Fruit fly (Drosophila melanogaster) whole organism, embryonic: ENCODE measurements around the gene CecA1.

ENCODE experiments used
- Atf6 ChIP-seq: fragments of 200-800 bp; sonication (Bioruptor generic); IDR thresholded peaks from 2 replicates; pipeline ENCODE4 v1.3.6; 2022; ENCODE audit warnings: missing biosample characterization, missing genetic modification characterization
- CG10147 ChIP-seq: fragments of 200-800 bp; sonication (Bioruptor generic); optimal IDR thresholded peaks from 2 replicates; lab custom pipeline; 2019; ENCODE audit warnings: missing biosample characterization, mild to moderate bottlenecking, missing genetic modification characterization, moderate library complexity
- CG1024 ChIP-seq: fragments of 200-800 bp; sonication (Bioruptor generic); IDR thresholded peaks from 2 replicates; pipeline ENCODE4 v1.3.6; 2022; ENCODE audit warnings: missing biosample characterization, missing genetic modification characterization
- CG10321 ChIP-seq: fragments of 200-800 bp; sonication (Bioruptor generic); IDR thresholded peaks from 2 replicates; pipeline ENCODE4 v1.3.6; 2022; ENCODE audit warnings: missing biosample characterization, missing genetic modification characterization
- CG12299 ChIP-seq: fragments of 200-800 bp; sonication (Bioruptor generic); optimal IDR thresholded peaks from 2 replicates; lab custom pipeline; 2018; ENCODE audit warnings: missing biosample characterization, mild to moderate bottlenecking, missing genetic modification characterization
- CG12391 ChIP-seq: fragments of 200-800 bp; sonication (Bioruptor generic); optimal IDR thresholded peaks from 3 replicates; lab custom pipeline; 2018; ENCODE audit warnings: missing biosample characterization, mild to moderate bottlenecking, missing genetic modification characterization, moderate library complexity
- CG13624 ChIP-seq: fragments of 200-800 bp; sonication (Bioruptor generic); optimal IDR thresholded peaks from 2 replicates; lab custom pipeline; 2016; ENCODE audit warnings: missing biosample characterization, missing genetic modification characterization
- CG13775 ChIP-seq: fragments of 200-800 bp; sonication (Bioruptor generic); optimal IDR thresholded peaks from 3 replicates; lab custom pipeline; 2017; ENCODE audit warnings: missing biosample characterization, mild to moderate bottlenecking, missing genetic modification characterization
- CG15073 ChIP-seq: fragments of 200-800 bp; sonication (Bioruptor generic); optimal IDR thresholded peaks from 2 replicates; lab custom pipeline; 2016; ENCODE audit warnings: missing biosample characterization, missing genetic modification characterization
- CG15269 ChIP-seq: fragments of 200-800 bp; sonication (Bioruptor generic); optimal IDR thresholded peaks from 2 replicates; lab custom pipeline; 2018; ENCODE audit warnings: missing biosample characterization, mild to moderate bottlenecking, missing genetic modification characterization, moderate library complexity
- CG16863 ChIP-seq: fragments of 200-800 bp; sonication (Bioruptor generic); optimal IDR thresholded peaks from 3 replicates; lab custom pipeline; 2016; ENCODE audit warnings: missing biosample characterization, missing genetic modification characterization
- CG17186 ChIP-seq: fragments of 200-800 bp; sonication (Bioruptor generic); optimal IDR thresholded peaks from 3 replicates; lab custom pipeline; 2017; ENCODE audit warnings: missing biosample characterization, missing genetic modification reagents, missing genetic modification characterization
- CG1792 ChIP-seq: fragments of 200-800 bp; sonication (Bioruptor generic); optimal IDR thresholded peaks from 2 replicates; lab custom pipeline; 2016; ENCODE audit warnings: missing biosample characterization, missing genetic modification characterization
- CG30020 ChIP-seq: fragments of 200-800 bp; optimal IDR thresholded peaks from 2 replicates; lab custom pipeline; 2019; ENCODE audit warnings: missing biosample characterization, mild to moderate bottlenecking, missing genetic modification characterization, moderate library complexity
- CG31441 ChIP-seq: fragments of 200-800 bp; sonication (Bioruptor generic); IDR thresholded peaks from 2 replicates; pipeline ENCODE4 v1.3.6; 2022; ENCODE audit warnings: missing biosample characterization, missing genetic modification characterization
- CG34224 ChIP-seq: fragments of 200-800 bp; sonication (Bioruptor generic); IDR thresholded peaks from 3 replicates; pipeline ENCODE4 v1.3.6; 2022; ENCODE audit warnings: missing biosample characterization, missing genetic modification characterization; ENCODE audit not compliant: partially characterized antibody
- CG43689 ChIP-seq: fragments of 200-800 bp; sonication (Bioruptor generic); IDR thresholded peaks from 2 replicates; pipeline ENCODE4 v1.3.6; 2022; ENCODE audit warnings: missing biosample characterization, missing genetic modification characterization
- CG5245 ChIP-seq: fragments of 200-800 bp; sonication (Bioruptor generic); optimal IDR thresholded peaks from 3 replicates; lab custom pipeline; 2016; ENCODE audit warnings: missing biosample characterization, missing genetic modification characterization
- CG6813 ChIP-seq: fragments of 200-800 bp; sonication (Bioruptor generic); optimal IDR thresholded peaks from 2 replicates; lab custom pipeline; 2017; ENCODE audit warnings: missing biosample characterization, missing genetic modification characterization, mild to moderate bottlenecking, moderate library complexity, missing genetic modification reagents
- CG8478 ChIP-seq: fragments of >200 bp; optimal IDR thresholded peaks from 2 replicates; lab custom pipeline; 2018
- CG8944 ChIP-seq: fragments of 200-800 bp; sonication (Bioruptor generic); optimal IDR thresholded peaks from 3 replicates; lab custom pipeline; 2016; ENCODE audit warnings: missing biosample characterization, missing genetic modification characterization
- CG9609 ChIP-seq: fragments of 200-800 bp; sonication (Bioruptor generic); optimal IDR thresholded peaks from 3 replicates; lab custom pipeline; 2016; ENCODE audit warnings: missing biosample characterization, missing genetic modification characterization
- CG9817 ChIP-seq: fragments of 200-800 bp; sonication (Bioruptor generic); optimal IDR thresholded peaks from 2 replicates; lab custom pipeline; 2018; ENCODE audit warnings: missing biosample characterization, mild to moderate bottlenecking, missing genetic modification characterization, moderate library complexity
- Doc3 ChIP-seq: fragments of 200-800 bp; sonication (Bioruptor generic); IDR thresholded peaks from 3 replicates; pipeline ENCODE4 v1.3.6; 2022; ENCODE audit warnings: missing biosample characterization, missing genetic modification characterization; ENCODE audit not compliant: partially characterized antibody
- Dp ChIP-seq: fragments of 200-800 bp; sonication (Bioruptor generic); optimal IDR thresholded peaks from 2 replicates; lab custom pipeline; 2018; ENCODE audit warnings: missing biosample characterization, mild to moderate bottlenecking, missing genetic modification characterization, moderate library complexity
- Dref ChIP-seq: fragments of 200-800 bp; sonication (Bioruptor generic); IDR thresholded peaks from 2 replicates; pipeline ENCODE4 v1.3.6; 2022; ENCODE audit warnings: missing biosample characterization, missing genetic modification characterization
- HLH54F ChIP-seq: fragments of 200-800 bp; sonication (Bioruptor generic); optimal IDR thresholded peaks from 3 replicates; lab custom pipeline; 2016; ENCODE audit warnings: missing biosample characterization, missing genetic modification characterization
- MBD-R2 ChIP-seq: fragments of 200-800 bp; sonication (Bioruptor generic); IDR thresholded peaks from 2 replicates; pipeline ENCODE4 v1.3.6; 2022; ENCODE audit warnings: missing biosample characterization, missing genetic modification characterization
- Mad ChIP-seq: fragments of 200-800 bp; sonication (Bioruptor generic); optimal IDR thresholded peaks from 2 replicates; lab custom pipeline; 2016; ENCODE audit warnings: missing biosample characterization, missing genetic modification characterization
- Rfx ChIP-seq: fragments of 200-800 bp; sonication (Bioruptor generic); IDR thresholded peaks from 2 replicates; pipeline ENCODE4 v1.3.6; 2022; ENCODE audit warnings: missing biosample characterization, missing genetic modification characterization
- Side ChIP-seq: fragments of 200-800 bp; sonication (Bioruptor generic); optimal IDR thresholded peaks from 2 replicates; lab custom pipeline; 2016; ENCODE audit warnings: missing biosample characterization, missing genetic modification characterization
- Six4 ChIP-seq: fragments of 200-800 bp; sonication (Bioruptor generic); optimal IDR thresholded peaks from 2 replicates; lab custom pipeline; 2016; ENCODE audit warnings: missing biosample characterization, missing genetic modification characterization
- Vsx1 ChIP-seq: fragments of 200-800 bp; sonication (Bioruptor generic); optimal IDR thresholded peaks from 2 replicates; lab custom pipeline; 2017; ENCODE audit warnings: missing biosample characterization, mild to moderate bottlenecking, missing genetic modification characterization, missing genetic modification reagents
- Xbp1 ChIP-seq: fragments of 200-800 bp; sonication (Bioruptor generic); optimal IDR thresholded peaks from 3 replicates; lab custom pipeline; 2016; ENCODE audit warnings: missing biosample characterization, mild to moderate bottlenecking, missing genetic modification characterization
- Xrp1 ChIP-seq: fragments of 200-800 bp; sonication (Bioruptor generic); IDR thresholded peaks from 2 replicates; pipeline ENCODE4 v1.3.6; 2022; ENCODE audit warnings: missing biosample characterization, missing genetic modification characterization
- cg ChIP-seq: fragments of 200-800 bp; sonication (Bioruptor generic); optimal IDR thresholded peaks from 3 replicates; lab custom pipeline; 2019; ENCODE audit warnings: missing biosample characterization, mild to moderate bottlenecking, missing genetic modification characterization, moderate library complexity
- da ChIP-seq: fragments of 200-800 bp; sonication (Bioruptor generic); optimal IDR thresholded peaks from 2 replicates; lab custom pipeline; 2016; ENCODE audit warnings: missing biosample characterization, missing genetic modification characterization
- fd96Cb ChIP-seq: fragments of 200-800 bp; sonication (Bioruptor generic); optimal IDR thresholded peaks from 2 replicates; lab custom pipeline; 2018; ENCODE audit warnings: missing biosample characterization, mild to moderate bottlenecking, missing genetic modification characterization, moderate library complexity
- gce ChIP-seq: fragments of 200-800 bp; sonication (Bioruptor generic); IDR thresholded peaks from 3 replicates; pipeline ENCODE4 v1.3.6; 2022; ENCODE audit warnings: missing biosample characterization, missing genetic modification characterization
- gsb-n ChIP-seq: fragments of 200-800 bp; sonication (Bioruptor generic); optimal IDR thresholded peaks from 3 replicates; lab custom pipeline; 2018; ENCODE audit warnings: missing biosample characterization, mild to moderate bottlenecking, missing genetic modification characterization
- insv ChIP-seq, 2 experiments: fragments of 200-800 bp; sonication (Bioruptor generic); optimal IDR thresholded peaks; 3 replicates each; lab custom pipeline; 2016 to 2018; ENCODE audit warnings: missing biosample characterization in 2 of 2, missing genetic modification characterization in 2 of 2
- inv ChIP-seq: fragments of 200-800 bp; sonication (Bioruptor generic); IDR thresholded peaks from 2 replicates; pipeline ENCODE4 v1.3.6; 2022; ENCODE audit warnings: missing biosample characterization, missing genetic modification characterization; ENCODE audit not compliant: partially characterized antibody
- jing ChIP-seq: fragments of 200-800 bp; sonication (Bioruptor generic); optimal IDR thresholded peaks from 2 replicates; lab custom pipeline; 2018; ENCODE audit warnings: missing biosample characterization, mild to moderate bottlenecking, missing genetic modification characterization
- ken ChIP-seq: fragments of 200-800 bp; sonication (Bioruptor generic); IDR thresholded peaks from 3 replicates; pipeline ENCODE4 v1.3.6; 2022; ENCODE audit warnings: missing biosample characterization, missing genetic modification characterization
- kni ChIP-seq: fragments of 200-800 bp; sonication (Bioruptor generic); optimal IDR thresholded peaks from 3 replicates; lab custom pipeline; 2017; ENCODE audit warnings: mild to moderate bottlenecking, missing biosample characterization, missing genetic modification reagents, missing genetic modification characterization
- nau ChIP-seq: fragments of 200-800 bp; sonication (Bioruptor generic); optimal IDR thresholded peaks from 3 replicates; lab custom pipeline; 2017; ENCODE audit warnings: missing biosample characterization, mild to moderate bottlenecking, missing genetic modification characterization, missing genetic modification reagents
- nom ChIP-seq: fragments of 200-800 bp; sonication (Bioruptor generic); optimal IDR thresholded peaks from 2 replicates; lab custom pipeline; 2017; ENCODE audit warnings: missing biosample characterization, missing genetic modification characterization, mild to moderate bottlenecking, moderate library complexity, missing genetic modification reagents
- psq ChIP-seq: fragments of 200-800 bp; sonication (Bioruptor generic); optimal IDR thresholded peaks from 2 replicates; lab custom pipeline; 2017; ENCODE audit warnings: missing biosample characterization, missing genetic modification characterization
- sim ChIP-seq: fragments of 200-800 bp; sonication (Bioruptor generic); IDR thresholded peaks from 2 replicates; pipeline ENCODE4 v1.3.6; 2022; ENCODE audit warnings: missing biosample characterization, missing genetic modification characterization
- ssp ChIP-seq: fragments of 200-800 bp; sonication (Bioruptor generic); IDR thresholded peaks from 2 replicates; pipeline ENCODE4 v1.3.6; 2022; ENCODE audit warnings: missing biosample characterization, missing genetic modification characterization
- wor ChIP-seq: fragments of 200-800 bp; sonication (Bioruptor generic); IDR thresholded peaks from 2 replicates; pipeline ENCODE4 v1.3.6; 2022; ENCODE audit warnings: missing biosample characterization, missing genetic modification characterization
- z ChIP-seq: fragments of 200-800 bp; sonication (Bioruptor generic); IDR thresholded peaks from 3 replicates; pipeline ENCODE4 v1.3.6; 2022; ENCODE audit warnings: missing biosample characterization, missing genetic modification characterization

CecA1 gene

DNA sequence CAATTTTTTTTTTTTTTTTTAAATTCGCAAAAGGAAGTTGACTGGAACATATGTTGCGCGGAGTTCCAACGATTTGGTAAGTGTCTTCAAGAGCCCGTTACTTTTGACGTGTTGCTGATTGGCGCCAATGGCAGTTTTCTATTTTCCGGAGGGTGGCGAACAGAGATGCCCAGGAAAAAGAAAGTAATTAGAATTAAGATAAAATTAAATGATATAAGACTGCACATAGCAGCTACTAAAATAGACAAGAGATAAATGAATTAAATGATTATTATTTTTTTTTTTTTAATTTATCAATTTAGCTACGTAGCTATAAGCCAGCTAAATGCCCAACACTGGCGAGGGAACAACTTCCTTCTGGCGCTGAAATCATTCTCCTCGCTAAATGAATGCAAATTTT is 11.6 kb downstream of the CecA1 start (continued):
- TF ChIP-seq Atf6 (GFP tag; lab: Robert Waterston, UW) (no peak), CG15073 (GFP tag; lab: Kevin White, UChicago) (no peak), CG30020 (tag; lab: Kevin White, UChicago) (no peak), CG13624 (no peak), Rfx (no peak), z (GFP tag; lab: Robert Waterston, UW) (no peak), CG10321 (GFP tag; lab: Robert Waterston, UW) (no peak), psq (GFP tag; lab: Kevin White, UChicago) (no peak), insv (GFP tag; optimal IDR thresholded peaks at IDR 0.05; lab: Kevin White, UChicago) (no peak), Side (no peak), Vsx1 (no peak), Mad (no peak), kni (GFP tag; lab: Kevin White, UChicago) (no peak), gsb-n (tag; lab: Kevin White, UChicago) (no peak), CG43689 (GFP tag; lab: Robert Waterston, UW) (no peak), ssp (GFP tag; lab: Robert Waterston, UW) (no peak), Dref (GFP tag; lab: Robert Waterston, UW) (no peak), CG31441 (GFP tag; lab: Robert Waterston, UW) (peak; percentile 44), CG8478 (lab: Kevin White, UChicago) (no peak), Xrp1 (GFP tag; lab: Robert Waterston, UW) (peak; percentile 77), CG12391 (tag; lab: Kevin White, UChicago) (peak; percentile 61), Xbp1 (GFP tag; lab: Kevin White, UChicago) (peak; percentile 33), CG9609 (GFP tag; lab: Kevin White, UChicago) (no peak), CG1792 (GFP tag; lab: Kevin White, UChicago) (no peak), Dp (no peak), CG12299 (no peak), da (GFP tag; lab: Kevin White, UChicago) (no peak), sim (GFP tag; lab: Robert Waterston, UW) (0 out of 2 replicates have a peak, but pooled peaks have one; percentile 42), Six4 (GFP tag; lab: Kevin White, UChicago) (no peak), ken (GFP tag; lab: Robert Waterston, UW) (0 out of 3 replicates have a peak, but pooled peaks have one; percentile 49), nom (GFP tag; lab: Kevin White, UChicago) (no peak), CG10147 (GFP tag; lab: Kevin White, UChicago) (no peak), cg (GFP tag; lab: Kevin White, UChicago) (no peak), CG16863 (no peak), CG34224 (GFP tag; lab: Robert Waterston, UW) (no peak), HLH54F (no peak), CG9817 (tag; lab: Kevin White, UChicago) (no peak), CG5245 (GFP tag; lab: Kevin White, UChicago) (no peak), CG13775 (GFP tag; lab: Kevin White, UChicago) (peak; percentile 14), fd96Cb (no peak), CG1024 (GFP tag; lab: Robert Waterston, UW) (no peak), wor (no peak), CG8944 (GFP tag; lab: Kevin White, UChicago) (no peak), CG6813 (GFP tag; lab: Kevin White, UChicago) (no peak), CG17186 (no peak), inv (no peak), Doc3 (GFP tag; lab: Robert Waterston, UW) (no peak), gce (GFP tag; lab: Robert Waterston, UW) (no peak), nau (GFP tag; lab: Kevin White, UChicago) (no peak), MBD-R2 (no peak), jing (GFP tag; lab: Kevin White, UChicago) (no peak), CG15269 (tag; lab: Kevin White, UChicago) (peak; percentile 25)
